Fruit fly (Drosophila melanogaster) whole organism, embryonic: ENCODE data around the gene CG11550.
A peak's percentile ranks its signal among the peaks of the same experiment; 100 is the strongest.

ENCODE experiments used
- Ada2b ChIP-seq: fragments of 200-800 bp; sonication (Bioruptor generic); IDR thresholded peaks from 2 replicates; pipeline ENCODE4 v1.3.6; 2022; ENCODE audit warnings: missing biosample characterization, missing genetic modification characterization
- Awh ChIP-seq: fragments of 200-800 bp; sonication (Bioruptor generic); IDR thresholded peaks from 2 replicates; pipeline ENCODE4, ENCODE4 v1.3.6; 2022; ENCODE audit warnings: missing biosample characterization, missing genetic modification characterization
- CG10274 ChIP-seq: fragments of 200-800 bp; sonication (Bioruptor generic); optimal IDR thresholded peaks from 3 replicates; lab custom pipeline; 2017; ENCODE audit warnings: missing biosample characterization, mild to moderate bottlenecking, missing genetic modification characterization
- CG10321 ChIP-seq: fragments of 200-800 bp; sonication (Bioruptor generic); IDR thresholded peaks from 2 replicates; pipeline ENCODE4 v1.3.6; 2022; ENCODE audit warnings: missing biosample characterization, missing genetic modification characterization
- CG11504 ChIP-seq: fragments of 200-800 bp; sonication (Bioruptor generic); optimal IDR thresholded peaks from 3 replicates; lab custom pipeline; 2019; ENCODE audit warnings: missing biosample characterization, mild to moderate bottlenecking, missing genetic modification characterization, moderate library complexity
- CG12104 ChIP-seq: fragments of 200-800 bp; sonication (Bioruptor generic); optimal IDR thresholded peaks from 3 replicates; lab custom pipeline; 2016; ENCODE audit warnings: missing biosample characterization, missing genetic modification characterization
- CG12942 ChIP-seq: fragments of 200-800 bp; sonication (Bioruptor generic); optimal IDR thresholded peaks from 3 replicates; lab custom pipeline; 2016; ENCODE audit warnings: missing biosample characterization, missing genetic modification characterization
- CG13894 ChIP-seq: fragments of 200-800 bp; sonication (Bioruptor generic); optimal IDR thresholded peaks from 3 replicates; lab custom pipeline; 2018; ENCODE audit warnings: missing biosample characterization, mild to moderate bottlenecking, missing genetic modification characterization, moderate library complexity
- CG14014 ChIP-seq: fragments of 200-800 bp; sonication (Bioruptor generic); IDR thresholded peaks from 2 replicates; pipeline ENCODE4 v1.3.6; 2022; ENCODE audit warnings: missing biosample characterization, missing genetic modification characterization
- CG15269 ChIP-seq: fragments of 200-800 bp; sonication (Bioruptor generic); optimal IDR thresholded peaks from 2 replicates; lab custom pipeline; 2018; ENCODE audit warnings: missing biosample characterization, mild to moderate bottlenecking, missing genetic modification characterization, moderate library complexity
- CG1603 ChIP-seq: fragments of 200-800 bp; sonication (Bioruptor generic); optimal IDR thresholded peaks from 2 replicates; lab custom pipeline; 2019; ENCODE audit warnings: missing biosample characterization, mild to moderate bottlenecking, missing genetic modification characterization, moderate library complexity
- CG17912 ChIP-seq: fragments of 200-800 bp; sonication (Bioruptor generic); optimal IDR thresholded peaks from 2 replicates; lab custom pipeline; 2018; ENCODE audit warnings: missing biosample characterization, mild to moderate bottlenecking, missing genetic modification characterization
- CG2129 ChIP-seq: fragments of 200-800 bp; sonication (Bioruptor generic); IDR thresholded peaks from 2 replicates; pipeline ENCODE4 v1.3.6; 2022; ENCODE audit warnings: missing biosample characterization, missing genetic modification characterization; ENCODE audit not compliant: partially characterized antibody
- CG2199 ChIP-seq: fragments of 200-800 bp; sonication (Bioruptor generic); IDR thresholded peaks from 3 replicates; pipeline ENCODE4 v1.3.6; 2022; ENCODE audit warnings: missing biosample characterization, missing genetic modification characterization
- CG32767 ChIP-seq: fragments of 200-800 bp; sonication (Bioruptor generic); IDR thresholded peaks from 2 replicates; pipeline ENCODE4 v1.3.6; 2022; ENCODE audit warnings: missing biosample characterization, missing genetic modification characterization
- CG4282 ChIP-seq: fragments of 200-800 bp; sonication (Bioruptor generic); optimal IDR thresholded peaks from 2 replicates; lab custom pipeline; 2016; ENCODE audit warnings: missing biosample characterization, missing genetic modification characterization
- CG7372 ChIP-seq: fragments of 200-800 bp; sonication (Bioruptor generic); IDR thresholded peaks from 2 replicates; pipeline ENCODE4 v1.3.6; 2022; ENCODE audit warnings: missing biosample characterization, missing genetic modification characterization
- CG7556 ChIP-seq: fragments of 200-800 bp; sonication (Bioruptor generic); optimal IDR thresholded peaks from 2 replicates; lab custom pipeline; 2017; ENCODE audit warnings: missing biosample characterization, mild to moderate bottlenecking, missing genetic modification characterization
- CG7987 ChIP-seq: fragments of 200-800 bp; sonication (Bioruptor generic); optimal IDR thresholded peaks from 2 replicates; lab custom pipeline; 2018; ENCODE audit warnings: missing biosample characterization, mild to moderate bottlenecking, missing genetic modification characterization, moderate library complexity
- CG8944 ChIP-seq: fragments of 200-800 bp; sonication (Bioruptor generic); optimal IDR thresholded peaks from 3 replicates; lab custom pipeline; 2016; ENCODE audit warnings: missing biosample characterization, missing genetic modification characterization
- CG9609 ChIP-seq: fragments of 200-800 bp; sonication (Bioruptor generic); optimal IDR thresholded peaks from 3 replicates; lab custom pipeline; 2016; ENCODE audit warnings: missing biosample characterization, missing genetic modification characterization
- CG9797 ChIP-seq: fragments of 200-800 bp; sonication (Bioruptor generic); optimal IDR thresholded peaks from 3 replicates; lab custom pipeline; 2018; ENCODE audit warnings: missing biosample characterization, mild to moderate bottlenecking, missing genetic modification characterization
- Dek ChIP-seq: fragments of 200-800 bp; sonication (Bioruptor generic); optimal IDR thresholded peaks from 3 replicates; lab custom pipeline; 2019; ENCODE audit warnings: missing biosample characterization, mild to moderate bottlenecking, missing genetic modification characterization, moderate library complexity
- Elba2 ChIP-seq: fragments of 200-800 bp; sonication (Bioruptor generic); optimal IDR thresholded peaks from 3 replicates; lab custom pipeline; 2016; ENCODE audit warnings: missing biosample characterization, missing genetic modification characterization
- Ets97D ChIP-seq: fragments of 200-800 bp; sonication (Bioruptor generic); optimal IDR thresholded peaks from 3 replicates; lab custom pipeline; 2016; ENCODE audit warnings: missing biosample characterization, missing genetic modification characterization
- Fer3 ChIP-seq: fragments of 200-800 bp; sonication (Bioruptor generic); optimal IDR thresholded peaks from 2 replicates; lab custom pipeline; 2018; ENCODE audit warnings: missing biosample characterization, mild to moderate bottlenecking, missing genetic modification characterization, moderate library complexity
- HmgD ChIP-seq: fragments of 200-800 bp; sonication (Bioruptor generic); optimal IDR thresholded peaks from 3 replicates; lab custom pipeline; 2016; ENCODE audit warnings: missing biosample characterization, missing genetic modification characterization
- HmgZ ChIP-seq: fragments of 200-800 bp; sonication (Bioruptor generic); optimal IDR thresholded peaks from 2 replicates; lab custom pipeline; 2018; ENCODE audit warnings: missing biosample characterization, mild to moderate bottlenecking, missing genetic modification characterization
- Hr3 ChIP-seq: fragments of 200-800 bp; sonication (Bioruptor generic); optimal IDR thresholded peaks from 3 replicates; lab custom pipeline; 2016; ENCODE audit warnings: missing biosample characterization, missing genetic modification characterization
- MBD-R2 ChIP-seq: fragments of 200-800 bp; sonication (Bioruptor generic); IDR thresholded peaks from 2 replicates; pipeline ENCODE4 v1.3.6; 2022; ENCODE audit warnings: missing biosample characterization, missing genetic modification characterization
- Med ChIP-seq: fragments of 200-800 bp; sonication (Bioruptor generic); peaks from one replicate; lab custom pipeline; 2016; ENCODE audit warnings: missing biosample characterization, missing genetic modification characterization, mild to moderate bottlenecking, inconsistent platforms, moderate library complexity
- Nf-YC ChIP-seq: fragments of 200-800 bp; optimal IDR thresholded peaks from 3 replicates; lab custom pipeline; 2019; ENCODE audit warnings: missing biosample characterization, mild to moderate bottlenecking, missing genetic modification characterization, moderate library complexity
- NfI ChIP-seq: fragments of 200-800 bp; sonication (Bioruptor generic); optimal IDR thresholded peaks from 3 replicates; lab custom pipeline; 2018; ENCODE audit warnings: missing biosample characterization, mild to moderate bottlenecking, missing genetic modification characterization, moderate library complexity
- Six4 ChIP-seq: fragments of 200-800 bp; sonication (Bioruptor generic); optimal IDR thresholded peaks from 2 replicates; lab custom pipeline; 2016; ENCODE audit warnings: missing biosample characterization, missing genetic modification characterization
- Ssrp ChIP-seq: fragments of 200-800 bp; sonication (Bioruptor generic); optimal IDR thresholded peaks from 2 replicates; lab custom pipeline; 2018; ENCODE audit warnings: missing biosample characterization, mild to moderate bottlenecking, missing genetic modification characterization, moderate library complexity
- TFAM ChIP-seq: fragments of 200-800 bp; sonication (Bioruptor generic); optimal IDR thresholded peaks from 2 replicates; lab custom pipeline; 2017; ENCODE audit warnings: missing biosample characterization, missing genetic modification characterization, inconsistent platforms
- Tbp ChIP-seq: fragments of >200 bp; optimal IDR thresholded peaks from 2 replicates; lab custom pipeline; 2018; ENCODE audit warnings: missing biosample characterization, missing genetic modification characterization
- ash1 ChIP-seq: fragments of 200-800 bp; sonication (Bioruptor generic); optimal IDR thresholded peaks from 2 replicates; lab custom pipeline; 2018; ENCODE audit warnings: missing biosample characterization, mild to moderate bottlenecking, missing genetic modification characterization
- cas ChIP-seq: fragments of 200-800 bp; sonication (Bioruptor generic); IDR thresholded peaks from 2 replicates; pipeline ENCODE4 v1.3.6; 2022; ENCODE audit warnings: missing biosample characterization, missing genetic modification characterization
- eyg ChIP-seq: fragments of 200-800 bp; sonication (Bioruptor generic); optimal IDR thresholded peaks from 3 replicates; lab custom pipeline; 2016; ENCODE audit warnings: missing biosample characterization, missing genetic modification characterization
- hbn ChIP-seq: fragments of 200-800 bp; sonication (Bioruptor generic); IDR thresholded peaks from 2 replicates; pipeline ENCODE4 v1.3.6; 2022; ENCODE audit warnings: missing biosample characterization, missing genetic modification characterization; ENCODE audit not compliant: partially characterized antibody
- kah ChIP-seq: fragments of 200-800 bp; sonication (Bioruptor generic); optimal IDR thresholded peaks from 2 replicates; lab custom pipeline; 2018; ENCODE audit warnings: missing biosample characterization, mild to moderate bottlenecking, missing genetic modification characterization
- odd ChIP-seq: fragments of 200-800 bp; sonication (Bioruptor generic); optimal IDR thresholded peaks from 2 replicates; lab custom pipeline; 2017; ENCODE audit warnings: missing biosample characterization, mild to moderate bottlenecking, missing genetic modification characterization
- otp ChIP-seq: fragments of 200-800 bp; sonication (Bioruptor generic); IDR thresholded peaks from 3 replicates; pipeline ENCODE4, ENCODE4 v1.3.6; 2022; ENCODE audit warnings: missing biosample characterization, missing genetic modification characterization
- pita ChIP-seq: fragments of 200-800 bp; sonication (Bioruptor generic); optimal IDR thresholded peaks from 2 replicates; lab custom pipeline; 2017; ENCODE audit warnings: missing biosample characterization, mild to moderate bottlenecking, missing genetic modification characterization
- pros ChIP-seq: fragments of 200-800 bp; sonication (Bioruptor generic); optimal IDR thresholded peaks from 3 replicates; lab custom pipeline; 2019; ENCODE audit warnings: missing biosample characterization, mild to moderate bottlenecking, missing genetic modification characterization, moderate library complexity
- run ChIP-seq: fragments of 200-800 bp; sonication (Bioruptor generic); optimal IDR thresholded peaks from 3 replicates; lab custom pipeline; 2018; ENCODE audit warnings: missing biosample characterization, mild to moderate bottlenecking, missing genetic modification characterization
- sc ChIP-seq, 3 experiments: fragments of >200 bp in 2 of 3; fragments of 200-800 bp in 1 of 3; sonication (Bioruptor generic) in 1 of 3; optimal IDR thresholded peaks; 2 replicates in 2 of 3; 3 replicates in 1 of 3; lab custom pipeline; 2017; ENCODE audit warnings: mild to moderate bottlenecking in 1 of 3, missing biosample characterization in 1 of 3, missing genetic modification characterization in 1 of 3, missing genetic modification reagents in 1 of 3
- sima ChIP-seq: fragments of 200-800 bp; sonication (Bioruptor generic); optimal IDR thresholded peaks from 2 replicates; lab custom pipeline; 2016; ENCODE audit warnings: missing biosample characterization, missing genetic modification characterization
- sqz ChIP-seq: fragments of 200-800 bp; sonication (Bioruptor generic); optimal IDR thresholded peaks from 3 replicates; lab custom pipeline; 2018; ENCODE audit warnings: missing biosample characterization, mild to moderate bottlenecking, missing genetic modification characterization
- twi ChIP-seq: fragments of 200-800 bp; optimal IDR thresholded peaks from 2 replicates; lab custom pipeline; 2019; ENCODE audit warnings: missing biosample characterization, mild to moderate bottlenecking, missing genetic modification characterization, moderate library complexity
- zen ChIP-seq: fragments of 200-800 bp; sonication (Bioruptor generic); optimal IDR thresholded peaks from 3 replicates; lab custom pipeline; 2018; ENCODE audit warnings: missing biosample characterization, mild to moderate bottlenecking, missing genetic modification characterization, moderate library complexity

The CG11550 gene

dm6 chr3R:31689727-31690126 lies 10.0 kb upstream of the CG11550 start (continued):
- TF ChIP-seq ash1 (GFP tag; lab: Kevin White, UChicago) (no peak), Six4 (GFP tag; lab: Kevin White, UChicago) (no peak), Tbp (GFP tag; lab: Kevin White, UChicago) (no peak), Dek (no peak), CG14014 (no peak), cas (no peak), CG17912 (GFP tag; lab: Kevin White, UChicago) (no peak), CG9797 (no peak), hbn (GFP tag; lab: Robert Waterston, UW) (no peak), kah (GFP tag; lab: Kevin White, UChicago) (no peak), CG7372 (GFP tag; lab: Robert Waterston, UW) (no peak), HmgD (GFP tag; lab: Kevin White, UChicago) (no peak), CG8944 (GFP tag; lab: Kevin White, UChicago) (no peak), pros (no peak), CG7987 (GFP tag; lab: Kevin White, UChicago) (peak; percentile 83), twi (tag; lab: Kevin White, UChicago) (no peak), CG12104 (GFP tag; lab: Kevin White, UChicago) (no peak), Ssrp (tag; lab: Kevin White, UChicago) (no peak), TFAM (GFP tag; lab: Kevin White, UChicago) (no peak), Med (peak; percentile 86), run (tag; lab: Kevin White, UChicago) (no peak), CG15269 (tag; lab: Kevin White, UChicago) (no peak), pita (GFP tag; lab: Kevin White, UChicago) (no peak), sc (optimal IDR thresholded peaks at IDR 0.05; lab: Kevin White, UChicago) (no peak), sc (GFP tag; optimal IDR thresholded peaks at IDR 0.05; lab: Kevin White, UChicago) (peak; percentile 17), Nf-YC (tag; lab: Kevin White, UChicago) (no peak), Elba2 (no peak), CG2199 (GFP tag; lab: Robert Waterston, UW) (no peak), eyg (no peak), Awh (no peak), CG9609 (GFP tag; lab: Kevin White, UChicago) (no peak), odd (GFP tag; lab: Kevin White, UChicago) (no peak), CG4282 (GFP tag; lab: Kevin White, UChicago) (no peak), CG12942 (no peak), zen (tag; lab: Kevin White, UChicago) (no peak), CG10321 (GFP tag; lab: Robert Waterston, UW) (no peak), CG7556 (GFP tag; lab: Kevin White, UChicago) (peak; percentile 23), Fer3 (no peak), HmgZ (tag; lab: Kevin White, UChicago) (no peak), CG32767 (no peak), Hr3 (no peak), NfI (GFP tag; lab: Kevin White, UChicago) (no peak), Ets97D (GFP tag; lab: Kevin White, UChicago) (no peak), MBD-R2 (GFP tag; lab: Robert Waterston, UW) (no peak), sima (no peak), Ada2b (GFP tag; lab: Robert Waterston, UW) (no peak), sqz (GFP tag; lab: Kevin White, UChicago) (no peak), CG2129 (GFP tag; lab: Robert Waterston, UW) (no peak), CG11504 (tag; lab: Kevin White, UChicago) (no peak), CG13894 (tag; lab: Kevin White, UChicago) (no peak), otp (GFP tag; lab: Robert Waterston, UW) (no peak), CG10274 (GFP tag; lab: Kevin White, UChicago) (no peak), CG1603 (tag; lab: Kevin White, UChicago) (peak; percentile 49)
